Worm (Caenorhabditis elegans) whole organism, early embryonic: ENCODE results near the gene T20D4.3.

Experiments
- B0310.2 ChIP-seq: sonication (generic microtip); optimal IDR thresholded peaks from 2 replicates; lab custom pipeline; 2016; ENCODE audit warnings: mild to moderate bottlenecking, missing genetic modification characterization, missing compliant biosample characterization
- F13C5.2 ChIP-seq: sonication (generic microtip); optimal IDR thresholded peaks from 2 replicates; lab custom pipeline; 2017; ENCODE audit warnings: mild to moderate bottlenecking, missing genetic modification characterization, inconsistent platforms, missing compliant biosample characterization
- aly-1 ChIP-seq: sonication (generic microtip); optimal IDR thresholded peaks from 2 replicates; lab custom pipeline; 2016; ENCODE audit warnings: missing genetic modification characterization, missing compliant biosample characterization
- ama-1 ChIP-seq: fragments of 150-350 bp; optimal IDR thresholded peaks from 2 replicates; lab custom pipeline; 2014
- ceh-13 ChIP-seq: fragments of 200-800 bp; sonication (Bioruptor generic); optimal IDR thresholded peaks from 2 replicates; lab custom pipeline; 2018; ENCODE audit warnings: mild to moderate bottlenecking, missing genetic modification characterization, missing compliant biosample characterization
- ceh-36 ChIP-seq: sonication (generic microtip); optimal IDR thresholded peaks from 2 replicates; lab custom pipeline; 2016; ENCODE audit warnings: missing genetic modification characterization, inconsistent platforms, missing compliant biosample characterization
- ets-7 ChIP-seq: sonication (generic microtip); optimal IDR thresholded peaks from 2 replicates; lab custom pipeline; 2016; ENCODE audit warnings: missing genotype, missing genetic modification characterization, missing compliant biosample characterization
- flt-1 ChIP-seq: fragments of 200-800 bp; sonication (Bioruptor generic); IDR thresholded peaks from 2 replicates; pipeline ENCODE4 v1.3.6; 2022; ENCODE audit warnings: missing genetic modification characterization, missing compliant biosample characterization
- hmbx-1 ChIP-seq: sonication (generic microtip); optimal IDR thresholded peaks from 2 replicates; lab custom pipeline; 2016; ENCODE audit warnings: mild to moderate bottlenecking, missing genetic modification characterization, missing compliant biosample characterization
- hmg-4 ChIP-seq: fragments of 200-800 bp; sonication (Bioruptor generic); optimal IDR thresholded peaks from 2 replicates; lab custom pipeline; 2018; ENCODE audit warnings: mild to moderate bottlenecking, missing genetic modification characterization, missing compliant biosample characterization
- hnd-1 ChIP-seq: sonication (generic microtip); optimal IDR thresholded peaks from 2 replicates; lab custom pipeline; 2016; ENCODE audit warnings: missing genetic modification characterization, missing compliant biosample characterization
- pes-1 ChIP-seq: fragments of 200-800 bp; sonication (Bioruptor generic); IDR thresholded peaks from 2 replicates; pipeline ENCODE4 v1.3.6; 2022; ENCODE audit warnings: missing genetic modification reagents, missing genetic modification characterization, missing compliant biosample characterization
- scrt-1 ChIP-seq: fragments of 200-800 bp; sonication (Bioruptor generic); IDR thresholded peaks from 2 replicates; pipeline ENCODE4 v1.3.6; 2022; ENCODE audit warnings: missing genetic modification characterization, missing compliant biosample characterization
- sea-1 ChIP-seq: fragments of 200-800 bp; sonication (Bioruptor generic); conservative IDR thresholded peaks from 2 replicates; pipeline ENCODE4 v1.3.6; 2022; ENCODE audit warnings: missing genetic modification characterization, missing compliant biosample characterization
- tbx-11 ChIP-seq: fragments of 200-800 bp; sonication (Bioruptor generic); IDR thresholded peaks from 2 replicates; pipeline ENCODE4 v1.3.6; 2022; ENCODE audit warnings: missing genetic modification characterization, missing compliant biosample characterization
- tbx-37 ChIP-seq: fragments of 200-800 bp; sonication (Bioruptor generic); conservative IDR thresholded peaks from 2 replicates; pipeline ENCODE4 v1.3.6; 2022; ENCODE audit warnings: missing genetic modification reagents, missing genetic modification characterization, missing compliant biosample characterization
- tra-4 ChIP-seq: sonication (generic microtip); optimal IDR thresholded peaks from 2 replicates; lab custom pipeline; 2017; ENCODE audit warnings: missing genetic modification characterization, missing compliant biosample characterization

The T20D4.3 gene

ce11 chrV:3417928-3418327 lies at the start of gene T20D4.3:
T20D4.3 (plus strand) TSS chrV:3418228.
- no peak for TF ChIP-seq scrt-1
- TF ChIP-seq aly-1 = no peak
- no peak for TF ChIP-seq sea-1 (GFP tag; lab: Robert Waterston, UW)
- no peak for TF ChIP-seq hmbx-1 (tag; lab: Kevin White, UChicago)
- no peak for TF ChIP-seq pes-1 (GFP tag; lab: Robert Waterston, UW)
- TF ChIP-seq B0310.2 (tag; lab: Kevin White, UChicago) = no peak
- no peak for TF ChIP-seq ama-1 (lab: Kevin White, UChicago)
- TF ChIP-seq F13C5.2 (tag; lab: Kevin White, UChicago) = no peak
- no peak for TF ChIP-seq hnd-1 (tag; lab: Kevin White, UChicago)
- no peak for TF ChIP-seq tbx-37 (GFP tag; lab: Robert Waterston, UW)
- TF ChIP-seq ets-7 (tag; lab: Kevin White, UChicago) = no peak
- TF ChIP-seq ceh-36 (tag; lab: Kevin White, UChicago) = no peak
- no peak for TF ChIP-seq flt-1 (GFP tag; lab: Robert Waterston, UW)
- TF ChIP-seq tra-4 (tag; lab: Kevin White, UChicago) = no peak
- no peak for TF ChIP-seq ceh-13 (GFP tag; lab: Kevin White, UChicago)
- no peak for TF ChIP-seq tbx-11 (GFP tag; lab: Robert Waterston, UW)
- no peak for TF ChIP-seq hmg-4 (GFP tag; lab: Kevin White, UChicago)

ce11 chrV:3372673-3373072 lies 45.4 kb upstream of the T20D4.3 start, which contains the start of gene srx-121:
srx-121 (minus strand) TSS chrV:3372773.
- TF ChIP-seq flt-1 (GFP tag; lab: Robert Waterston, UW) (no peak), hmbx-1 (tag; lab: Kevin White, UChicago) (no peak), ceh-13 (GFP tag; lab: Kevin White, UChicago) (no peak), ets-7 (tag; lab: Kevin White, UChicago) (no peak), B0310.2 (tag; lab: Kevin White, UChicago) (no peak), ceh-36 (tag; lab: Kevin White, UChicago) (no peak)

ce11 chrV:3376973-3377372 lies 41.1 kb upstream of the T20D4.3 start, which contains the start of gene srbc-2:
srbc-2 (minus strand) TSS chrV:3377073.
- no peak for TF ChIP-seq hmbx-1 (tag; lab: Kevin White, UChicago)
- no peak for TF ChIP-seq aly-1
- no peak for TF ChIP-seq pes-1 (GFP tag; lab: Robert Waterston, UW)
- no peak for TF ChIP-seq tra-4 (tag; lab: Kevin White, UChicago)
- no peak for TF ChIP-seq ama-1 (lab: Kevin White, UChicago)
- TF ChIP-seq tbx-11 (GFP tag; lab: Robert Waterston, UW) = no peak
- no peak for TF ChIP-seq F13C5.2 (tag; lab: Kevin White, UChicago)
- TF ChIP-seq scrt-1 = no peak
- TF ChIP-seq tbx-37 (GFP tag; lab: Robert Waterston, UW) = no peak

- TF ChIP-seq tbx-37 (GFP tag; lab: Robert Waterston, UW) (no peak), hmbx-1 (tag; lab: Kevin White, UChicago) (no peak), tbx-11 (GFP tag; lab: Robert Waterston, UW) (no peak), ceh-13 (GFP tag; lab: Kevin White, UChicago) (no peak), scrt-1 (no peak), B0310.2 (tag; lab: Kevin White, UChicago) (no peak), aly-1 (no peak), F13C5.2 (tag; lab: Kevin White, UChicago) (no peak), tra-4 (tag; lab: Kevin White, UChicago) (no peak), hmg-4 (GFP tag; lab: Kevin White, UChicago) (no peak), ceh-36 (tag; lab: Kevin White, UChicago) (no peak), sea-1 (GFP tag; lab: Robert Waterston, UW) (no peak), ets-7 (tag; lab: Kevin White, UChicago) (no peak), hnd-1 (tag; lab: Kevin White, UChicago) (no peak), flt-1 (GFP tag; lab: Robert Waterston, UW) (no peak), ama-1 (lab: Kevin White, UChicago) (no peak), pes-1 (GFP tag; lab: Robert Waterston, UW) (no peak)
Measured at ce11 chrV:3388299-3388698, 29.7 kb upstream of the T20D4.3 start.

- no peak for TF ChIP-seq sea-1 (GFP tag; lab: Robert Waterston, UW)
- no peak for TF ChIP-seq ceh-13 (GFP tag; lab: Kevin White, UChicago)
- TF ChIP-seq scrt-1 = no peak
- TF ChIP-seq ceh-36 (tag; lab: Kevin White, UChicago) = no peak
- TF ChIP-seq flt-1 (GFP tag; lab: Robert Waterston, UW) = no peak
- TF ChIP-seq tbx-37 (GFP tag; lab: Robert Waterston, UW) = no peak
- TF ChIP-seq B0310.2 (tag; lab: Kevin White, UChicago) = no peak
- TF ChIP-seq hnd-1 (tag; lab: Kevin White, UChicago) = no peak
- TF ChIP-seq pes-1 (GFP tag; lab: Robert Waterston, UW) = no peak
- TF ChIP-seq ama-1 (lab: Kevin White, UChicago) = no peak
- TF ChIP-seq hmbx-1 (tag; lab: Kevin White, UChicago) = no peak
- no peak for TF ChIP-seq ets-7 (tag; lab: Kevin White, UChicago)
- TF ChIP-seq tra-4 (tag; lab: Kevin White, UChicago) = no peak
- TF ChIP-seq F13C5.2 (tag; lab: Kevin White, UChicago) = no peak
- TF ChIP-seq tbx-11 (GFP tag; lab: Robert Waterston, UW) = no peak
- no peak for TF ChIP-seq hmg-4 (GFP tag; lab: Kevin White, UChicago)
- no peak for TF ChIP-seq aly-1
Measured at ce11 chrV:3391005-3391404, 27.0 kb upstream of the T20D4.3 start.

- no peak for TF ChIP-seq F13C5.2 (tag; lab: Kevin White, UChicago)
- TF ChIP-seq hmbx-1 (tag; lab: Kevin White, UChicago) = no peak
- no peak for TF ChIP-seq aly-1
- TF ChIP-seq pes-1 (GFP tag; lab: Robert Waterston, UW) = no peak
- TF ChIP-seq hnd-1 (tag; lab: Kevin White, UChicago) = no peak
- no peak for TF ChIP-seq sea-1 (GFP tag; lab: Robert Waterston, UW)
- TF ChIP-seq ama-1 (lab: Kevin White, UChicago) = no peak
- TF ChIP-seq flt-1 (GFP tag; lab: Robert Waterston, UW) = no peak
- no peak for TF ChIP-seq ceh-36 (tag; lab: Kevin White, UChicago)
- no peak for TF ChIP-seq ceh-13 (GFP tag; lab: Kevin White, UChicago)
- no peak for TF ChIP-seq tbx-11 (GFP tag; lab: Robert Waterston, UW)
- TF ChIP-seq B0310.2 (tag; lab: Kevin White, UChicago) = no peak
- no peak for TF ChIP-seq ets-7 (tag; lab: Kevin White, UChicago)
- TF ChIP-seq hmg-4 (GFP tag; lab: Kevin White, UChicago) = no peak
Measured at ce11 chrV:3394065-3394464, 24.0 kb upstream of the T20D4.3 start.
